Worm (Caenorhabditis elegans) whole organism, mixed stage, embryonic: Measurements from ENCODE around the gene xbx-4.

Source experiments
- M03D4.4 ChIP-seq: sonication (generic microtip); optimal IDR thresholded peaks from 2 replicates; lab custom pipeline; 2017; ENCODE audit warnings: mild to moderate bottlenecking, missing genetic modification characterization, missing compliant biosample characterization
- ceh-43 ChIP-seq: fragments of 200-800 bp; sonication (Bioruptor generic); optimal IDR thresholded peaks from 2 replicates; lab custom pipeline; 2018; ENCODE audit warnings: mild to moderate bottlenecking, missing genetic modification characterization, moderate library complexity, missing compliant biosample characterization
- ceh-83 ChIP-seq: fragments of 200-800 bp; sonication (Bioruptor generic); optimal IDR thresholded peaks from 2 replicates; lab custom pipeline; 2018; ENCODE audit warnings: mild to moderate bottlenecking, missing genetic modification characterization, missing compliant biosample characterization
- flh-1 ChIP-seq: fragments of 200-800 bp; sonication (Bioruptor generic); optimal IDR thresholded peaks from 2 replicates; lab custom pipeline; 2018; ENCODE audit warnings: mild to moderate bottlenecking, missing genetic modification characterization, moderate library complexity, missing compliant biosample characterization
- lin-13 ChIP-seq: fragments of 150-350 bp; optimal IDR thresholded peaks from 2 replicates; lab custom pipeline; 2014; ENCODE audit warnings: missing biosample characterization, missing genetic modification characterization
- lsy-2 ChIP-seq: fragments of 150-350 bp; optimal IDR thresholded peaks from 2 replicates; lab custom pipeline; 2014; ENCODE audit warnings: missing biosample characterization, missing genetic modification characterization
- mep-1 ChIP-seq: fragments of 150-350 bp; optimal IDR thresholded peaks from 2 replicates; lab custom pipeline; 2017; ENCODE audit warnings: missing biosample characterization, missing genetic modification reagents, missing genetic modification characterization, inconsistent platforms
- mls-2 ChIP-seq: sonication (generic microtip); optimal IDR thresholded peaks from 2 replicates; lab custom pipeline; 2016; ENCODE audit warnings: mild to moderate bottlenecking, missing genetic modification characterization, moderate library complexity, missing compliant biosample characterization
- nhr-237 ChIP-seq: fragments of 150-350 bp; optimal IDR thresholded peaks from 2 replicates; lab custom pipeline; 2014; ENCODE audit warnings: missing biosample characterization, missing genetic modification characterization
- nhr-76 ChIP-seq: sonication (generic microtip); optimal IDR thresholded peaks from 2 replicates; lab custom pipeline; 2017; ENCODE audit warnings: missing biosample characterization, missing genetic modification characterization
- pha-4 ChIP-seq: fragments of 150-350 bp; optimal IDR thresholded peaks from 2 replicates; lab custom pipeline; 2018; ENCODE audit warnings: missing biosample characterization, missing genetic modification reagents, missing genetic modification characterization
- snpc-4 ChIP-seq: fragments of 150-350 bp; optimal IDR thresholded peaks from 2 replicates; lab custom pipeline; 2014; ENCODE audit warnings: missing biosample characterization, missing genetic modification characterization
- sptf-1 ChIP-seq: sonication (generic microtip); optimal IDR thresholded peaks from 2 replicates; lab custom pipeline; 2017; ENCODE audit warnings: mild to moderate bottlenecking, missing genetic modification characterization, moderate library complexity, missing compliant biosample characterization
- unc-62 ChIP-seq: fragments of 150-350 bp; optimal IDR thresholded peaks from 2 replicates; lab custom pipeline; 2014; ENCODE audit warnings: missing biosample characterization, missing genetic modification reagents, missing genetic modification characterization

ce11 chrIV:2083734-2084133 lies 30.7 kb upstream of the xbx-4 start, which contains the start of gene mca-2:
- TF ChIP-seq lsy-2 (tag; lab: Kevin White, UChicago) = no peak
- no peak for TF ChIP-seq ceh-43
- no peak for TF ChIP-seq sptf-1 (tag; lab: Kevin White, UChicago)
- no peak for TF ChIP-seq lin-13 (tag; lab: Kevin White, UChicago)
- no peak for TF ChIP-seq nhr-237 (tag; lab: Kevin White, UChicago)
- TF ChIP-seq M03D4.4 (tag; lab: Kevin White, UChicago) = no peak
- no peak for TF ChIP-seq pha-4 (tag; lab: Kevin White, UChicago)
- no peak for TF ChIP-seq snpc-4 (tag; lab: Kevin White, UChicago)
- TF ChIP-seq flh-1 (GFP tag; lab: Kevin White, UChicago) = no peak
- TF ChIP-seq ceh-83 (GFP tag; lab: Kevin White, UChicago) = no peak
- TF ChIP-seq unc-62 (GFP tag; lab: Kevin White, UChicago) = no peak
- no peak for TF ChIP-seq mls-2 (tag; lab: Kevin White, UChicago)
- TF ChIP-seq mep-1 = no peak
- no peak for TF ChIP-seq nhr-76 (tag; lab: Kevin White, UChicago)
